Fruit fly (Drosophila melanogaster) whole organism, pupa: ENCODE results near the gene CG7768.

Experiments
- CG10348 ChIP-seq: fragments of 200-800 bp; sonication (Bioruptor generic); IDR thresholded peaks from 2 replicates; pipeline ENCODE4 v1.3.6; 2022; ENCODE audit warnings: missing biosample characterization, missing genetic modification characterization
- CG12605 ChIP-seq: fragments of 200-800 bp; sonication (Bioruptor generic); IDR thresholded peaks from 2 replicates; pipeline ENCODE4 v1.3.6; 2022; ENCODE audit warnings: missing biosample characterization, missing genetic modification characterization
- CG13204 ChIP-seq: fragments of 200-800 bp; sonication (Bioruptor generic); optimal IDR thresholded peaks from 2 replicates; lab custom pipeline; 2018; ENCODE audit warnings: missing biosample characterization, mild to moderate bottlenecking, missing genetic modification characterization, moderate library complexity
- CG14655 ChIP-seq: fragments of 200-800 bp; sonication (Bioruptor generic); optimal IDR thresholded peaks from 3 replicates; lab custom pipeline; 2017; ENCODE audit warnings: mild to moderate bottlenecking, missing biosample characterization, missing genetic modification reagents, missing genetic modification characterization
- CG15710 ChIP-seq: fragments of 200-800 bp; sonication (Bioruptor generic); optimal IDR thresholded peaks from 2 replicates; lab custom pipeline; 2018; ENCODE audit warnings: missing biosample characterization, mild to moderate bottlenecking, missing genetic modification characterization, moderate library complexity
- CG17806 ChIP-seq: fragments of 200-800 bp; sonication (Bioruptor generic); optimal IDR thresholded peaks from 2 replicates; lab custom pipeline; 2018; ENCODE audit warnings: missing biosample characterization, mild to moderate bottlenecking, missing genetic modification characterization, moderate library complexity
- CG32121 ChIP-seq: fragments of 200-800 bp; sonication (Bioruptor generic); IDR thresholded peaks from 2 replicates; pipeline ENCODE4 v1.3.6; 2022; ENCODE audit warnings: missing biosample characterization, missing genetic modification characterization
- CG34367 ChIP-seq: fragments of 200-800 bp; sonication (Bioruptor generic); optimal IDR thresholded peaks from 2 replicates; lab custom pipeline; 2018; ENCODE audit warnings: missing biosample characterization, mild to moderate bottlenecking, missing genetic modification characterization
- CG4496 ChIP-seq: fragments of 200-800 bp; sonication (Bioruptor generic); IDR thresholded peaks from 3 replicates; pipeline ENCODE4 v1.3.6; 2022; ENCODE audit warnings: missing biosample characterization, missing genetic modification characterization
- CG8159 ChIP-seq: fragments of 200-800 bp; sonication (Bioruptor generic); optimal IDR thresholded peaks from 3 replicates; lab custom pipeline; 2018; ENCODE audit warnings: missing biosample characterization, mild to moderate bottlenecking, missing genetic modification characterization, moderate library complexity
- CG8301 ChIP-seq: fragments of 200-800 bp; sonication (Bioruptor generic); optimal IDR thresholded peaks from 2 replicates; lab custom pipeline; 2018; ENCODE audit warnings: missing biosample characterization, mild to moderate bottlenecking, missing genetic modification characterization
- CG9948 ChIP-seq: fragments of 200-800 bp; sonication (Bioruptor generic); optimal IDR thresholded peaks from 2 replicates; lab custom pipeline; 2018; ENCODE audit warnings: missing biosample characterization, mild to moderate bottlenecking, missing genetic modification characterization, moderate library complexity
- D1 ChIP-seq: fragments of 200-800 bp; sonication (Bioruptor generic); optimal IDR thresholded peaks from 2 replicates; lab custom pipeline; 2018; ENCODE audit warnings: missing biosample characterization, mild to moderate bottlenecking, missing genetic modification characterization, moderate library complexity
- EcR ChIP-seq: fragments of 200-800 bp; sonication (Bioruptor generic); optimal IDR thresholded peaks from 3 replicates; lab custom pipeline; 2019; ENCODE audit warnings: missing biosample characterization, missing genetic modification characterization, mild to moderate bottlenecking, moderate library complexity, missing genetic modification reagents
- Ets98B ChIP-seq: fragments of 200-800 bp; sonication (Bioruptor generic); IDR thresholded peaks from 2 replicates; pipeline ENCODE4 v1.3.6; 2022; ENCODE audit warnings: missing biosample characterization, missing genetic modification characterization
- Pif1A ChIP-seq: fragments of 200-800 bp; sonication (Bioruptor generic); optimal IDR thresholded peaks from 3 replicates; lab custom pipeline; 2016; ENCODE audit warnings: missing biosample characterization, missing genetic modification characterization
- Pif1B ChIP-seq: fragments of 200-800 bp; sonication (Bioruptor generic); optimal IDR thresholded peaks from 3 replicates; lab custom pipeline; 2016; ENCODE audit warnings: missing biosample characterization, missing genetic modification characterization
- Snoo ChIP-seq: fragments of 200-800 bp; sonication (Bioruptor generic); optimal IDR thresholded peaks from 3 replicates; lab custom pipeline; 2017; ENCODE audit warnings: missing biosample characterization, mild to moderate bottlenecking, missing genetic modification characterization, inconsistent platforms
- fd96Ca ChIP-seq: fragments of 200-800 bp; sonication (Bioruptor generic); IDR thresholded peaks from 3 replicates; pipeline ENCODE4 v1.3.6; 2022; ENCODE audit warnings: missing biosample characterization, missing genetic modification characterization
- gl ChIP-seq: fragments of 200-800 bp; sonication (Bioruptor generic); optimal IDR thresholded peaks from 2 replicates; lab custom pipeline; 2018; ENCODE audit warnings: missing biosample characterization, mild to moderate bottlenecking, missing genetic modification characterization
- rn ChIP-seq: fragments of 200-800 bp; sonication (Bioruptor generic); IDR thresholded peaks from 2 replicates; pipeline ENCODE4 v1.3.6; 2022; ENCODE audit warnings: missing biosample characterization, missing genetic modification characterization

Gene CG7768

DNA sequence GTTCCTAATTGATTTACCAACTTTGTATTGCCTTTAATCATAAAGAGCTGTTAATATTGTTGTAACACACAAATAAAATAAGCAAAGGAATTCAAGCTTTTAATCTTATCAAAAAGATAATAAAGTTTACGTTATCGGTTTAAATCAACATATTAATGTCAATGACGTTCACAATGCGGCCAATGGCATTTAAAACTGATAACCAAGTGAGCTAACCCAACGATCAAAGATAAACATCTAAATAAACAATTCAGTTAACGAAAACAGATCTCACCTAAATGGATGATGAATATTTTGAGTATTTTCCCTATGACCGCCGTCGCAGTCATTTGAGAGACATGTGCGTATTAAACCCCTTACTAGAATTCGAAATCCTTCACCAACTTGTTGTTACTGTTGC lies 10.6 kb upstream of the CG7768 start:
- TF ChIP-seq CG34367 (tag; lab: Kevin White, UChicago) (no peak), rn (GFP tag; lab: Robert Waterston, UW) (no peak), CG9948 (tag; lab: Kevin White, UChicago) (no peak), Ets98B (GFP tag; lab: Robert Waterston, UW) (no peak), EcR (GFP tag; lab: Kevin White, UChicago) (peak; percentile 60), CG17806 (tag; lab: Kevin White, UChicago) (no peak), CG14655 (GFP tag; lab: Kevin White, UChicago) (no peak)

- TF ChIP-seq EcR (GFP tag; lab: Kevin White, UChicago) (peak; percentile 55), CG14655 (GFP tag; lab: Kevin White, UChicago) (no peak)
Observed at dm6 chr3L:14208974-14209373, 9.0 kb upstream of the CG7768 start.

DNA sequence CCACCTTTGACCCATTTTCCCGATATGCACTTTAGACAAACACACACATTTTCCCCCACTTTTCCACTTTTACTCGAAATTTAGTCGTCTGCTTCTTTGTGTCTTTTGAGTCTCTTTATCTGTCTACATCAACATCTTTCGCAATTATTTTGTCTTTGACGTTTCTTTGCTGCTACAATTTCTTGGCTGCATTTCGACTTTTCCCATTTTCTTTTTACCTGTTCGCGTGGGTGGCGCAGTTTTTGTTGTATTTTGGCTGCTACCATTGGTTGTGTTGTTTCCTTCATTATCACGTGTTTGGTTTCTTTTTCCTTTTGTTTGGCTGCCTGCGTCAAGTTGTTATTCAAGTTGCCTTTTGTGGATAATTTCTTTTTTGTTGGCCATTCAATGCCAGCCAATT lies 6.4 kb upstream of the CG7768 start:
- TF ChIP-seq CG9948 (tag; lab: Kevin White, UChicago) (no peak), fd96Ca (no peak), CG13204 (GFP tag; lab: Kevin White, UChicago) (no peak), Snoo (tag; lab: Kevin White, UChicago) (no peak), CG4496 (GFP tag; lab: Robert Waterston, UW) (no peak), CG32121 (GFP tag; lab: Robert Waterston, UW) (no peak), Pif1A (GFP tag; lab: Kevin White, UChicago) (no peak), rn (GFP tag; lab: Robert Waterston, UW) (no peak), D1 (no peak), CG8301 (tag; lab: Kevin White, UChicago) (no peak), gl (tag; lab: Kevin White, UChicago) (no peak), EcR (GFP tag; lab: Kevin White, UChicago) (no peak), CG17806 (tag; lab: Kevin White, UChicago) (no peak), CG15710 (no peak), Ets98B (GFP tag; lab: Robert Waterston, UW) (no peak; the same call in 1 of the 2 replicates), CG8159 (tag; lab: Kevin White, UChicago) (no peak)
- TF ChIP-seq, all 21 proteins: peak for 0

DNA sequence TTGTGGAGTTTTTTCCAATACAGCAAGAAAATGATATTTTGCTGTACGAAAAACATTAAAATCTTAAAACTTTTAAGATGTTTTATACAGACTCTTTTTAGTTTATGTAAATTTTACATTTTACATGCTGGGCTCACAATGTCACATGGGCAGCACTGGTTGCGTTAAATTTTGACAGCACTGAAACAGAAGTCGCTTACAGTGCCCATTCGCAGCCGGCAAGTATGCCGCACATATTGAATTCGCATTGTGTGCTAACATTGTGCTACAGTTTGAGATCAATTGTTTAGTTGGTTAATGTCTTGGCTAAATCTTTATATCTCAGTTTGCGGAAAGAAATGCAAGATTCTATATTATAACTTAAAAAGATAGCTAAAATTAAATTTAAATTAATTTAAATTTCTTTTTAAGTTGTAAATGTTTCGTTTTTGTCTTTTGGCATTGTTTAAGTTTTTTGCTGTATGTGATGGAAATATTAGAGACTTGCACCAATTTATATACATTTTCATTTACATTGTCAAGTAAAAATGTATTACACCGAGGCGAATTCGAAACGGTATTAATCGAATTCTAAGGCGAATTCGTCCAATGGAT lies 5.6 kb upstream of the CG7768 start:
- peak; percentile 11 for TF ChIP-seq D1
- TF ChIP-seq Snoo (tag; lab: Kevin White, UChicago): no peak
- TF ChIP-seq EcR (GFP tag; lab: Kevin White, UChicago): no peak
- TF ChIP-seq, all 21 proteins: peak for 1

- no peak for TF ChIP-seq CG15710
- no peak for TF ChIP-seq CG10348
- no peak for TF ChIP-seq Pif1B (GFP tag; lab: Kevin White, UChicago)
- TF ChIP-seq CG32121 (GFP tag; lab: Robert Waterston, UW): no peak
- no peak for TF ChIP-seq CG12605
- TF ChIP-seq Snoo (tag; lab: Kevin White, UChicago): no peak
- TF ChIP-seq fd96Ca: no peak
- TF ChIP-seq Pif1A (GFP tag; lab: Kevin White, UChicago): no peak
- TF ChIP-seq CG14655 (GFP tag; lab: Kevin White, UChicago): no peak
- TF ChIP-seq CG17806 (tag; lab: Kevin White, UChicago): no peak
Observed at dm6 chr3L:14216140-14216539, 1.9 kb upstream of the CG7768 start.

- TF ChIP-seq CG32121 (GFP tag; lab: Robert Waterston, UW): peak; percentile 40; the same call in 1 of the 2 replicates
- no peak for TF ChIP-seq CG34367 (tag; lab: Kevin White, UChicago)
- TF ChIP-seq CG10348: no peak
- no peak for TF ChIP-seq Pif1A (GFP tag; lab: Kevin White, UChicago)
- TF ChIP-seq CG15710: no peak
- no peak for TF ChIP-seq rn (GFP tag; lab: Robert Waterston, UW)
- TF ChIP-seq CG12605: peak; percentile 83
- peak; percentile 59 for TF ChIP-seq CG14655 (GFP tag; lab: Kevin White, UChicago)
- peak; percentile 81 for TF ChIP-seq CG4496 (GFP tag; lab: Robert Waterston, UW)
- TF ChIP-seq fd96Ca: no peak
- no peak for TF ChIP-seq CG17806 (tag; lab: Kevin White, UChicago)
- peak; percentile 69; the same call in 1 of the 2 replicates for TF ChIP-seq Ets98B (GFP tag; lab: Robert Waterston, UW)
- TF ChIP-seq CG8301 (tag; lab: Kevin White, UChicago): peak; percentile 51
Observed at dm6 chr3L:14219422-14219853, 1.4 kb downstream of the CG7768 start.
